Fruit fly (Drosophila melanogaster) whole organism, adult: ENCODE results near the gene IntS14.

ENCODE experiments used
- CG11617 ChIP-seq: fragments of 200-800 bp; sonication (Bioruptor generic); optimal IDR thresholded peaks from 2 replicates; lab custom pipeline; 2017; ENCODE audit warnings: mild to moderate bottlenecking, missing biosample characterization, missing genetic modification reagents, missing genetic modification characterization
- CG12768 ChIP-seq: fragments of 200-800 bp; sonication (Bioruptor generic); optimal IDR thresholded peaks from 2 replicates; lab custom pipeline; 2017; ENCODE audit warnings: missing biosample characterization, missing genetic modification characterization, mild to moderate bottlenecking, moderate library complexity, missing genetic modification reagents
- CG14711 ChIP-seq: fragments of 200-800 bp; sonication (Bioruptor generic); optimal IDR thresholded peaks from 2 replicates; lab custom pipeline; 2018; ENCODE audit warnings: missing biosample characterization, mild to moderate bottlenecking, missing genetic modification characterization, moderate library complexity
- CG1620 ChIP-seq: fragments of 200-800 bp; sonication (Bioruptor generic); optimal IDR thresholded peaks from 2 replicates; lab custom pipeline; 2016; ENCODE audit warnings: missing biosample characterization, missing genetic modification characterization
- CG33017 ChIP-seq: fragments of 200-800 bp; sonication (Bioruptor generic); optimal IDR thresholded peaks from 2 replicates; lab custom pipeline; 2018; ENCODE audit warnings: missing biosample characterization, mild to moderate bottlenecking, missing genetic modification characterization, moderate library complexity
- CG5204 ChIP-seq: fragments of 200-800 bp; sonication (Bioruptor generic); optimal IDR thresholded peaks from 2 replicates; lab custom pipeline; 2016; ENCODE audit warnings: missing biosample characterization, missing genetic modification characterization
- CG7045 ChIP-seq: fragments of 200-800 bp; sonication (Bioruptor generic); optimal IDR thresholded peaks from 2 replicates; lab custom pipeline; 2017; ENCODE audit warnings: missing biosample characterization, mild to moderate bottlenecking, missing genetic modification characterization
- CG7101 ChIP-seq: fragments of 200-800 bp; sonication (Bioruptor generic); optimal IDR thresholded peaks from 2 replicates; lab custom pipeline; 2018; ENCODE audit warnings: missing biosample characterization, mild to moderate bottlenecking, missing genetic modification characterization, moderate library complexity
- Clk ChIP-seq: fragments of 200-800 bp; sonication (Bioruptor generic); optimal IDR thresholded peaks from 2 replicates; lab custom pipeline; 2017; ENCODE audit warnings: missing biosample characterization, missing genetic modification characterization
- Crg-1 ChIP-seq: fragments of 200-800 bp; sonication (Bioruptor generic); optimal IDR thresholded peaks from 2 replicates; lab custom pipeline; 2016; ENCODE audit warnings: missing biosample characterization, missing genetic modification characterization
- Hr96 ChIP-seq: fragments of 200-800 bp; sonication (Bioruptor generic); optimal IDR thresholded peaks from 2 replicates; lab custom pipeline; 2016; ENCODE audit warnings: missing biosample characterization, missing genetic modification characterization
- Mnt ChIP-seq: fragments of 200-800 bp; sonication (Bioruptor generic); optimal IDR thresholded peaks from 2 replicates; lab custom pipeline; 2016; ENCODE audit warnings: missing biosample characterization, mild to moderate bottlenecking, missing genetic modification characterization
- bab1 ChIP-seq: fragments of 200-800 bp; sonication (Bioruptor generic); optimal IDR thresholded peaks from 3 replicates; lab custom pipeline; 2019; ENCODE audit warnings: missing biosample characterization, mild to moderate bottlenecking, missing genetic modification characterization, moderate library complexity
- cic ChIP-seq: fragments of 200-800 bp; sonication (Bioruptor generic); optimal IDR thresholded peaks from 2 replicates; lab custom pipeline; 2017; ENCODE audit warnings: missing biosample characterization, mild to moderate bottlenecking, missing genetic modification characterization, moderate library complexity
- cnc ChIP-seq, 2 experiments: fragments of >200 bp; optimal IDR thresholded peaks; 2 replicates each; lab custom pipeline; 2017
- kay ChIP-seq: fragments of 200-800 bp; sonication (Bioruptor generic); peaks from one replicate; lab custom pipeline; 2016; ENCODE audit warnings: missing biosample characterization, missing genetic modification characterization, borderline replicate concordance
- ovo ChIP-seq: fragments of 200-800 bp; sonication (Bioruptor generic); optimal IDR thresholded peaks from 2 replicates; lab custom pipeline; 2016; ENCODE audit warnings: missing biosample characterization, missing genetic modification characterization
- pad ChIP-seq: fragments of 200-800 bp; sonication (Bioruptor generic); optimal IDR thresholded peaks from 3 replicates; lab custom pipeline; 2017; ENCODE audit warnings: missing biosample characterization, missing genetic modification characterization, mild to moderate bottlenecking, moderate library complexity, missing genetic modification reagents
- tj ChIP-seq: fragments of 200-800 bp; sonication (Bioruptor generic); optimal IDR thresholded peaks from 3 replicates; lab custom pipeline; 2017; ENCODE audit warnings: missing biosample characterization, mild to moderate bottlenecking, missing genetic modification characterization, moderate library complexity
- toe ChIP-seq: fragments of 200-800 bp; sonication (Bioruptor generic); optimal IDR thresholded peaks from 2 replicates; lab custom pipeline; 2016; ENCODE audit warnings: missing biosample characterization, missing genetic modification characterization

IntS14 gene

DNA sequence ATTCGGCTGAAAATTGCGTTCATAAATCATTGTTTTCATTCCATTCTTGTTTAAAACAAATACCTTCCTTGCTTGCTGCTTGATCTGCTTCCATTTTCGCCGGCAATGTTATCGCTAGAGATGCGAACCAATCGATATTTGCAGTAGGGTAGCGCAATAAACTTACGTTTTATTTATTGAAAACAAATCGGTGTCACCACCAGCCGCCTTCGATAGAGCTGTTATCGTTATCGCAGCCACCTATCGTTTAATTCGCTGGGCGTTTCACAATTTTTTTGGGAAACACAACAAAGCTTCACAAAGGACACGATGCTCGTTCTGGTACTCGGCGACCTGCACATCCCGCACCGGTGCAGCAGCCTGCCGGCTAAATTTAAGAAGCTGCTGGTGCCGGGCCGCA is 13.7 kb upstream of the IntS14 start, which contains the start of the genes Tfb4 and Vps29:
Gene Tfb4, minus strand, starts transcription at position 124 of the 400 bp plus-strand sequence.
Gene Vps29, plus strand, starts transcription at position 213 of the 400 bp plus-strand sequence.
- TF ChIP-seq CG7045 (GFP tag; lab: Kevin White, UChicago): no peak
- TF ChIP-seq cnc (optimal IDR thresholded peaks at IDR 0.05; lab: Kevin White, UChicago): no peak
- peak; percentile 14 for TF ChIP-seq CG33017 (tag; lab: Kevin White, UChicago)
- TF ChIP-seq kay (GFP tag; lab: Kevin White, UChicago): no peak
- no peak for TF ChIP-seq pad (GFP tag; lab: Kevin White, UChicago)
- no peak for TF ChIP-seq CG5204 (GFP tag; lab: Kevin White, UChicago)
- TF ChIP-seq cic (GFP tag; lab: Kevin White, UChicago): peak; percentile 27
- no peak for TF ChIP-seq Clk (GFP tag; lab: Kevin White, UChicago)
- TF ChIP-seq Mnt (GFP tag; lab: Kevin White, UChicago): peak; percentile 47
- TF ChIP-seq CG12768: no peak
- TF ChIP-seq tj (GFP tag; lab: Kevin White, UChicago): peak; percentile 19
- peak; percentile 52 for TF ChIP-seq CG14711 (tag; lab: Kevin White, UChicago)
- TF ChIP-seq CG1620 (GFP tag; lab: Kevin White, UChicago): peak; percentile 40
- TF ChIP-seq Hr96 (GFP tag; lab: Kevin White, UChicago): peak; percentile 62
- TF ChIP-seq ovo: peak; percentile 14
- peak; percentile 73 for TF ChIP-seq bab1 (GFP tag; lab: Kevin White, UChicago)
- peak; percentile 36 for TF ChIP-seq CG11617 (GFP tag; lab: Kevin White, UChicago)
- peak; percentile 62 for TF ChIP-seq CG7101
- peak; percentile 48 for TF ChIP-seq Crg-1 (GFP tag; lab: Kevin White, UChicago)
- TF ChIP-seq toe: no peak

DNA sequence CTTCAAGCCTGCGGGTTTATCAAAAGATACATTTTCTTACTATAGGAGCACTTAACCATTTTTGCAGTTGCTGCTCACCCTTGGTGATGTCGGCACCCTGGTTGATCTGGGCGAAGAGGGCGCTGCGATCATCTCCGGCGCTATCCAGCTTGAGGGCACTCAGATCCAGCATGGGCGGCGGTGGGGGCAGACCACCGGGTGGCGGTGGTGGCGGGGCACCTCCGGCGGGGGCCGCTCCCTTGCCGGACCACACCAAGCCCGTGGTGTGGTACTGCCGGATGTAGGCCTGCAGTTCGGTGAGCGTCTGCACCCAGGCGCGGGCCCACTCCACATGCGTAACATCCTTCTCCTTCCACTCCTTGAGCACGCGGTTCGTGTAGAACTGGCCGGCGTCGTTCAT is 11.6 kb upstream of the IntS14 start:
- no peak for TF ChIP-seq CG7045 (GFP tag; lab: Kevin White, UChicago)
- no peak for TF ChIP-seq kay (GFP tag; lab: Kevin White, UChicago)
- TF ChIP-seq Mnt (GFP tag; lab: Kevin White, UChicago): no peak
- TF ChIP-seq cnc (optimal IDR thresholded peaks at IDR 0.05; lab: Kevin White, UChicago): no peak
- no peak for TF ChIP-seq cic (GFP tag; lab: Kevin White, UChicago)
- TF ChIP-seq tj (GFP tag; lab: Kevin White, UChicago): no peak

DNA sequence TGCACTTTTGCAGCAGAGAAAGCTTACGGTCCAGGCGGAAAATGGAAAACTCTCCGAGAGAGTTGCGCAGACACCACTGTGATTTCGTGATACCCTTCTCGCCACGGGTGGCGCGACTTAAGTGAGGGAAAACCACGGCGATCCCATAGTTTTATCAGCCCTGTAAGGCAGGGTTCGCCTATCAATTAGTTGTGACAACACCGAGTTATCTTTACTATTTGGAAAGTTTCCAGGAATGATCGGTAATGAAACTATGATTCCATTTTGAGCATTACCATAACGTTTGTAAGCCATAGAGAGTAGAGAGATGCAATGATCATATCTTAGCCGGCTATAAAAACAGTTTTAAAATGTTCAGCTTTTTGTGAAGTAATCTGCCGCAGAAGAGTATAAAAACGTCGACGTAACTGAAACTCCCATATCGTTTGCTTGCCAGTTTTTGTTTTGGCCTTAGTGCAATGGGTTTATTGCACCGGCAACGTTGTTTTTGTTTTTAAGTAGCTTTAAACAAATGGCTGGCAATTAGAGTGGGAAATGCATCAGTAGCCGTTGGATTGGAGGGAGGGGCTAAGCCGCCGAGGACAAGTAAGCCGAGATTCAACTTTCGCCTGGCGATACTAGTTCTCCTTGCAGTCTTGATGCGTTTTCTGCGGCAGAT is 7.5 kb upstream of the IntS14 start:
- TF ChIP-seq Crg-1 (GFP tag; lab: Kevin White, UChicago): no peak
- no peak for TF ChIP-seq CG7101
- no peak for TF ChIP-seq ovo
- TF ChIP-seq tj (GFP tag; lab: Kevin White, UChicago): no peak
- TF ChIP-seq cnc (optimal IDR thresholded peaks at IDR 0.05; lab: Kevin White, UChicago): no peak
- TF ChIP-seq Mnt (GFP tag; lab: Kevin White, UChicago): no peak
- no peak for TF ChIP-seq CG12768
- TF ChIP-seq Clk (GFP tag; lab: Kevin White, UChicago): no peak
- TF ChIP-seq CG14711 (tag; lab: Kevin White, UChicago): no peak
- no peak for TF ChIP-seq CG11617 (GFP tag; lab: Kevin White, UChicago)
- no peak for TF ChIP-seq toe
- no peak for TF ChIP-seq Hr96 (GFP tag; lab: Kevin White, UChicago)

DNA sequence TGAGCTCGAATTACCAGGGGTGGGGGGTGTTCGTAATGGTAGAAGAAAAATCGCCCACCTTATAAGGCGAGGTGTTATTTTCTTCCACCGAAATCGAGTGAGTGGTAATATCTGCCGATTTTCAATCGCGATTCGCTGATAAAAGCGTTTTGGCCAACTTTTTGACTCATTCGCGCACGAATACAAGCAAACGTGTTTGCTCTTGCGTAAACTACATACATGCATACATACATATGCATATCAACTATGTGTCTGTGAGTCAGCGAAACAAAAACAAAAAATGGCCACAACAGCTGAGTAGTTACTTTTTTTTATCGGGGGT is 6.9 kb upstream of the IntS14 start:
- TF ChIP-seq tj (GFP tag; lab: Kevin White, UChicago): peak; percentile 89
- no peak for TF ChIP-seq CG5204 (GFP tag; lab: Kevin White, UChicago)
- no peak for TF ChIP-seq CG11617 (GFP tag; lab: Kevin White, UChicago)
- TF ChIP-seq kay (GFP tag; lab: Kevin White, UChicago): peak; percentile 97

DNA sequence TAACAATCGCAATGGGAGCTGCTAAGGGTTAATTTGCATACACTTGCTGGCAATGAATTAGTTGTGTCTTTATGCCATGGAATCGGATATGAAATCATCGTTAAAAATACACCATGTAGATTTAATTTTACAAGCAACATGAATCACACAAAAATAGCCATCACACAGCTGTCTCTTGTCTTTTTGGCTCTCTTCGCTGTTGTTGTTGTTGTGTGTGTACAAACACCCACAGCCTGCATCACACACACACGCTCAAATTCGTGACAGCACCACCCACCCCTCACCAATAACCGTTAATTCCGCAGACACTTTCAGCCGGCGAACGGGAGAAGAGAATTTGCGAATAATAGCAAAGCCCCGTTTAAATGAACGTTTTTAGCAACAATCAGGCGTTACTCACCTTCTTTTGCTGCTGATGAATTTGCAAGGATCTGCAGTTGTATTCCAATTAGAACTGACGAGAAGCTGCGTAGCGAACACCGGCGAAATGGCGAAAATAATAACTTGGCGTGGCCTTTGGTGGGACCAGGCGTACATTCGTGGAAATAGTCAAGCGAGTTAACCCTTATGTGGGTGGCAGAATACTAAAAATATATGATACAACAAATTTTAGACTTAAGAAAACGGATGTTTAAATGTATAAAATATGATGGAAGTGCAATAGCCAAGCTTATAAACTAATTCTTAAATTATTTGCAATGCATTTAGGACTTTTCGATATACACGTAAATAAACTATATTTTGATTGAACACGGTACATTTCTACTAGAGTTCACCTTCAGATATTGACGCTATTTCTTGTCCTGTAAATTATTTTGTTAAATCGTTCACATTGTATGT is 6.3 kb upstream of the IntS14 start, which contains the start of gene capt:
Gene capt, minus strand, starts transcription at position 584 of the 840 bp plus-strand sequence.
- peak; percentile 44 for TF ChIP-seq CG7101
- TF ChIP-seq cic (GFP tag; lab: Kevin White, UChicago): peak; percentile 39
- peak; percentile 87 for TF ChIP-seq ovo
- TF ChIP-seq CG1620 (GFP tag; lab: Kevin White, UChicago): peak; percentile 6
- no peak for TF ChIP-seq CG11617 (GFP tag; lab: Kevin White, UChicago)
- TF ChIP-seq Crg-1 (GFP tag; lab: Kevin White, UChicago): no peak
- TF ChIP-seq Hr96 (GFP tag; lab: Kevin White, UChicago): peak; percentile 7
- peak; percentile 97 for TF ChIP-seq pad (GFP tag; lab: Kevin White, UChicago)
- TF ChIP-seq cnc (optimal IDR thresholded peaks at IDR 0.05; lab: Kevin White, UChicago): no peak
- TF ChIP-seq CG5204 (GFP tag; lab: Kevin White, UChicago): no peak
- TF ChIP-seq CG7045 (GFP tag; lab: Kevin White, UChicago): peak; percentile 20
- no peak for TF ChIP-seq kay (GFP tag; lab: Kevin White, UChicago)
- no peak for TF ChIP-seq bab1 (GFP tag; lab: Kevin White, UChicago)
- TF ChIP-seq CG14711 (tag; lab: Kevin White, UChicago): peak; percentile 19
- TF ChIP-seq CG33017 (tag; lab: Kevin White, UChicago): peak; percentile 21
- TF ChIP-seq tj (GFP tag; lab: Kevin White, UChicago): peak; percentile 75
- TF ChIP-seq CG12768: no peak
- no peak for TF ChIP-seq Clk (GFP tag; lab: Kevin White, UChicago)
- TF ChIP-seq toe: no peak
- peak; percentile 75 for TF ChIP-seq Mnt (GFP tag; lab: Kevin White, UChicago)
